Worm (Caenorhabditis elegans): ENCODE measurements around the gene T10D4.6.

Gene T10D4.6

ce11 chrII:3109533-3109932 lies 9.6 kb upstream of the T10D4.6 start:
- TF ChIP-seq pha-2 (tag; optimal IDR thresholded peaks at IDR 0.05): no peak
- TF ChIP-seq ceh-6 (GFP tag; optimal IDR thresholded peaks at IDR 0.05): no peak
- TF ChIP-seq Y22D7AL.16 (tag; optimal IDR thresholded peaks at IDR 0.05): no peak

DNA sequence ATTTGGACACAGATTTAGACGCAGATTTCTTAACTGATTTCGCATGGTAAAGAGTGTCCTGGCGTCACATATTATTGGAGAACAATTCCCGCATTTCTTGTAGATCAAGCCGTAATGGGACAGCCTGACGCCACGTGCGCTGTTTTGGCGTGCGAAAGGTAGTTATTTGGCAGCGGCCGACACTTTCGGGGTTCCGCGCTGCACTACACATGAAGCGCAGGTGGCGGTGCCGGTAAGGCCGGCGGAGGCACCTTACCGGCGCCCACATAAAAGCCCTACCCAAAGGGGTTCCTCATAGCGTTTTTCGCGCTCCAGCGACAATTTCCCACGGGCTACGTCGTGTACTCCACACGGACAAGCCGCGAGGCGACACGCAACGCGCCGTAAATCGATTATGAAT lies 9.0 kb upstream of the T10D4.6 start:
- TF ChIP-seq F13H6.1 (tag; optimal IDR thresholded peaks at IDR 0.05) (no peak), pax-1 (tag; optimal IDR thresholded peaks at IDR 0.05) (no peak), madf-2 (tag; optimal IDR thresholded peaks at IDR 0.05) (no peak), T23F11.4 (GFP tag; optimal IDR thresholded peaks at IDR 0.05) (no peak), elt-2 (tag; optimal IDR thresholded peaks at IDR 0.05) (no peak)

DNA sequence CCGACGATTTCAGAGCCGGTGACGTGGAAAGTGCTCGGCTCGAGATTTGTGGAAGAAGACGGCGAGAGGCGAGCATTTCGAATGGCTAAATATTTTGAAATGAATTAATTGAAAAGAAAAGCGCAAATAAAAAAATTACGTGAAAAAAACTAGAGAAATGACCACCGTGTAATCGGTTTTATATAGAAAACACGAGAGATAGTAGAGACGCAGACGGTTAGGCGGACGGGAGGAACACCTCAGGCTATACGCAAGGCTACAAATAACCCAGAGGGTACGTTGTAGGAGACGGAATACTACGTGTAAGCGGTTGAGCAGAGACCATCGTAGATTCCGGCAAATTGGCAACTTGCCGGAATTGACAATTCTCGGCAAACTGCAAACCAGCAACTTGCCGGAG lies 8.0 kb upstream of the T10D4.6 start, which contains the start of gene Y25C1A.13:
Gene Y25C1A.13, minus strand, starts transcription at position 101 of the 400 bp plus-strand sequence.
- TF ChIP-seq ceh-2 (tag; optimal IDR thresholded peaks at IDR 0.05) (no peak), pag-3 (tag; optimal IDR thresholded peaks at IDR 0.05; ENCODE audit: borderline replicate concordance) (no peak), odd-2 (tag; optimal IDR thresholded peaks at IDR 0.05) (no peak), hlh-13 (GFP tag; optimal IDR thresholded peaks at IDR 0.05) (no peak), ceh-22 (tag; optimal IDR thresholded peaks at IDR 0.05) (no peak), eyg-1 (tag; optimal IDR thresholded peaks at IDR 0.05) (no peak), lim-6 (tag; optimal IDR thresholded peaks at IDR 0.05) (no peak), pqm-1 (tag; optimal IDR thresholded peaks at IDR 0.05) (no peak), elt-4 (tag; optimal IDR thresholded peaks at IDR 0.05) (no peak), pha-2 (tag; optimal IDR thresholded peaks at IDR 0.05) (no peak), che-1 (tag; optimal IDR thresholded peaks at IDR 0.05) (no peak)

ce11 chrII:3112313-3112712 lies 6.8 kb upstream of the T10D4.6 start, which contains the start of gene Y25C1A.2:
Gene Y25C1A.2 (plus strand): TSS chrII:3112613.
- TF ChIP-seq ceh-14 (tag; optimal IDR thresholded peaks at IDR 0.05) (no peak), ttx-3 (tag; optimal IDR thresholded peaks at IDR 0.05) (no peak), fkh-6 (tag; optimal IDR thresholded peaks at IDR 0.05) (no peak), nfya-1 (tag; optimal IDR thresholded peaks at IDR 0.05) (no peak), unc-42 (tag; optimal IDR thresholded peaks at IDR 0.05) (no peak), pag-3 (tag; optimal IDR thresholded peaks at IDR 0.05; ENCODE audit: borderline replicate concordance) (no peak), mec-3 (tag; optimal IDR thresholded peaks at IDR 0.05; ENCODE audit: borderline replicate concordance) (no peak), fax-1 (tag; optimal IDR thresholded peaks at IDR 0.05) (no peak)

- TF ChIP-seq dve-1 (tag; optimal IDR thresholded peaks at IDR 0.05) (no peak), nhr-11 (tag; optimal IDR thresholded peaks at IDR 0.05) (no peak), ama-1 (optimal IDR thresholded peaks at IDR 0.05) (no peak), dmd-4 (tag; optimal IDR thresholded peaks at IDR 0.05; ENCODE audit: borderline replicate concordance) (no peak), fax-1 (tag; optimal IDR thresholded peaks at IDR 0.05) (no peak), mec-3 (tag; optimal IDR thresholded peaks at IDR 0.05; ENCODE audit: borderline replicate concordance) (no peak), ceh-19 (GFP tag; optimal IDR thresholded peaks at IDR 0.05) (no peak), ceh-45 (GFP tag; IDR thresholded peaks at IDR 0.05) (no peak), odd-2 (tag; optimal IDR thresholded peaks at IDR 0.05) (no peak), pag-3 (tag; optimal IDR thresholded peaks at IDR 0.05; ENCODE audit: borderline replicate concordance) (no peak), eyg-1 (tag; optimal IDR thresholded peaks at IDR 0.05) (no peak), pqm-1 (tag; optimal IDR thresholded peaks at IDR 0.05) (no peak)
Observed at ce11 chrII:3113289-3113688, 5.8 kb upstream of the T10D4.6 start.

ce11 chrII:3113934-3114333 lies 5.2 kb upstream of the T10D4.6 start, which contains the start of gene clec-123:
Gene clec-123 (plus strand): TSS chrII:3114234.
- TF ChIP-seq ceh-24 (tag; optimal IDR thresholded peaks at IDR 0.05) (no peak), ceh-48 (tag; optimal IDR thresholded peaks at IDR 0.05) (no peak), lin-11 (tag; optimal IDR thresholded peaks at IDR 0.05) (no peak), ceh-14 (tag; optimal IDR thresholded peaks at IDR 0.05) (no peak), pros-1 (tag; optimal IDR thresholded peaks at IDR 0.05) (no peak), che-1 (tag; optimal IDR thresholded peaks at IDR 0.05) (no peak), pha-4 (tag; optimal IDR thresholded peaks at IDR 0.05) (no peak)
